Worm (Caenorhabditis elegans): ENCODE measurements around the gene F59F5.4.

- no peak for TF ChIP-seq sea-1 (GFP tag; conservative IDR thresholded peaks at IDR 0.05)
- no peak for TF ChIP-seq flt-1 (GFP tag; IDR thresholded peaks at IDR 0.05)
Measured at ce11 chrX:10527414-10527813, 15.4 kb upstream of the F59F5.4 start.
